Worm (Caenorhabditis elegans): ENCODE measurements around the gene F40G9.18.

Gene F40G9.18

DNA sequence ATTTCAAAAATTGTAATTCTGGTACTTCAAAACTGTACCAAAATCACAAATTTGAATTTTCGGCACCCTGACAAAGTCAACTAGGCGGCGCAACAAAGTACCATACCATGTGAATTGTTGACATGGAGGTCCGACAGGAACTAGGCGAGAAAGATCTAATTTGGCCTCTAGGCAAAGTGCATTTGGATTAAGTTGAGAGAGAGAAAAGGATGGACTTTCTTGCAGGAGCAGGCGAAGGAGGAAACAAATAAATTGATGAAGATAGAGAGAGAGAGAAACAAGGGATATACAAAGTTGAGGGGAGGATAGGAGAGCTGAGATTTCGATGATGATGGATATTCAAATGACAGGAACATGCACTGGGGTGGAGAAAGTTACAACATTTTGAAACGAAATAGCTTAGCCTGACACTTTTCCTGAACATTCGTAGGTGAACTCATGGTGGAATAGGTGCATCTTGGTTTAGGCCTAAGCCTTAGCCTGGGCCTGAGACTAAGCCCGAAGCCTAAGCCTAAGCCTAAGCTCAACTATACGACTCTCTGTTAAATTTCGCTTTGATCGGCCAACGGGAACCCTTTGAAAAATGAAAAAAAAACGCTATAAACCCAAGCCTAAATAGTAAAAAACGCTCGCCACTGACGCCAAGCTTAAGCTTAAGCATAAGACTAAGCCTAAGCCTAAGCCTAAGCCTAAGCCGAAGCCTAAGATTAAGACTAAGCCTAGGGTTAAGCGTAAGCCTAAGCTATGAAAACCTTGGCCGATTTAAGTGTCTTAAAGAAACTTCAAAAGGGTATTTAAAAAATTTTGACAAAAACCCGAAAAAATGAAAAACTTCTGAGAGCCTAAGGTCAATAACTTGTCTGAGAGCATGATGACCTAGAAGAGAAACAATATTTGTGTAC, 39.7 kb upstream of the F40G9.18 start:
- TF ChIP-seq unc-30 (tag; optimal IDR thresholded peaks at IDR 0.05) (no peak), alr-1 (tag; optimal IDR thresholded peaks at IDR 0.05; ENCODE audit: borderline replicate concordance) (no peak), fkh-10 (GFP tag; optimal IDR thresholded peaks at IDR 0.05) (peak; percentile 59)

DNA sequence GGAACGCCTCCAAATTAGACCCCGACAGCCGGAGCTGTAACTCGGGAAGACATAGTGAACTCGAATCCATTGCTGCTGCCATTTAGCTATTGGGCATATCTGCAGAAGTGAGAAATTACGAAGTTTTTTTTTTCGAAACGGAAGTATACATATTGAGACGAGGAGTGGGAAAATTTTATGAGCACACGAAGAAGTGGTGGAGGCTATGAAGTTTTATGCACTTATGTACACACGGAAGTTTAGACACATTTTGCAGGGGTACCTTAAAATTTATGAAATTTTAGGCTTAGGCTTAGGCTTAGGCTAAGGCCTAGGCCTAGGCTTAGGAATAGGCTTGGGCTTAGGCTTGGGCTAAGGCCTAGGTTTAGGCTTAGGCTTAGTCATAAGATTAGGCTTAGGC, 37.6 kb upstream of the F40G9.18 start, which contains the start of gene W10C4.1:
W10C4.1 (minus strand) TSS at position 101 of the 400 bp plus-strand sequence.
- TF ChIP-seq nhr-85 (tag) (peak; percentile 36), rnt-1 (tag; optimal IDR thresholded peaks at IDR 0.05) (no peak)

DNA sequence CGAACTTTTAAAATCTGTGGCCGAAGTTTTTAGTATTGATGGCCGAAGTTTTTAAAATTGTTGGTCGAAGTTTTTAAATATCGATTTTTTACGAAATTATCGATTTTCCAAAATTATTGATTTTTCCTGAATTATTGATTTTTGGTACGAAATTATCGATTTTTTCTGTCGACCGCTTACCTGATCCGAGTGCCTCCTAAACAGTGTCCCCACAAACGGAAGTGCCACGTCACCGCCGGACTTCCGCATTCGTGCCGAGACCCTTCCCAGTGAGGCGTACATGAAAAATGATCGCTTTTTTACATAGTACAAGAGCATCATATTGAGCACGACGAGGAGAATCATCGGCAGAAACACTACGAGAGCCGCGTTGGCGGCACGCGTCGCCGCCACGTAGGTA, 34.6 kb upstream of the F40G9.18 start:
- no peak for TF ChIP-seq efl-1 (optimal IDR thresholded peaks at IDR 0.05)
- TF ChIP-seq efl-1 (GFP tag; optimal IDR thresholded peaks at IDR 0.05 in 1 of 2), result peak in 1 of 2 experiments; percentile 67
- no peak for TF ChIP-seq mab-9 (GFP tag; IDR thresholded peaks at IDR 0.05)

DNA sequence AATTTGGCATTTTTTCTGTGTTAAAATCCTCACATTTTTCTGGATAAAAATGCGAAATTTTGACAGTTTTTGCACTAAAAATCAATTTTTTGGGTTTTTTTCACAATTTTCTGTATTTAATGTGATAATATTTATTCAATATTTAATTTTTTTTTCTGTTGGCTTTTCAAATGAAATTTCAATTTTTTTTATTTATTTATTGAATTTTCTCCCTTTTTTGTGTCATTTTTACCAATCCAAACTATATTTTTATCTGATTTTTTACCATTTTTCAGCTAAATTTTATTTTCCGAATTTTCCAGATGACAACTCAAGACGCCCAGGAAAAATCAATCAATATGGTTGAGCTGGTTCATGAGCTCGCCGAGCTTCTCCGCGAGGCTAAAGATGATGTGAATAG, 24.8 kb upstream of the F40G9.18 start, which contains the start of gene F40G9.17:
F40G9.17 (plus strand) TSS at position 301 of the 400 bp plus-strand sequence.
- no peak for TF ChIP-seq nhr-28 (tag; optimal IDR thresholded peaks at IDR 0.05)
- TF ChIP-seq nhr-85 (tag), result peak; percentile 10

DNA sequence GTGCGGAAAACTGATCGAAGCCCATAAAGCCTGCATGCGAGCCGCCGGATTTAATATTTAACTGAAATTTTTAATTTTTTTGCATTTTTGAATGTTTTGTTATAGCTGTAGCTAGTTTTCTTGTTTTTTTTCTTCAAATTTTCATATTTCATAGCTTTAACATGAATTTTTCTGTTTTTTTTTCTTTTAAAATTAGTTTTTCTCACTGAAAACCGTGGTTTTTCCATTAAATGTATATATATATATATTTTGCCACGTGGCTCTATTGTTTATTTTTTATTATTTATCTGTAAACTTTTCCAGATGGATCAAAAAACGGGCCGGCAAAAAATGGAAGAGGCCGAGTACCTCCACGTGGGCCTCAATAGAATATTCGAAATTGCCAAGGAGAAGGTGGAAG, 22.4 kb upstream of the F40G9.18 start, which contains the start of gene sec-20:
sec-20 (plus strand) TSS at position 301 of the 400 bp plus-strand sequence.
- no peak for TF ChIP-seq fkh-10 (GFP tag; optimal IDR thresholded peaks at IDR 0.05)
- TF ChIP-seq lir-3 (tag; optimal IDR thresholded peaks at IDR 0.05; ENCODE audit: poor library complexity), result no peak
- TF ChIP-seq alr-1 (tag; optimal IDR thresholded peaks at IDR 0.05; ENCODE audit: borderline replicate concordance), result no peak
- no peak for TF ChIP-seq nhr-77 (tag; optimal IDR thresholded peaks at IDR 0.05)
- TF ChIP-seq ceh-82 (tag; optimal IDR thresholded peaks at IDR 0.05), result no peak
- no peak for TF ChIP-seq elt-3 (tag; optimal IDR thresholded peaks at IDR 0.05)
- TF ChIP-seq skn-1 (tag; optimal IDR thresholded peaks at IDR 0.05), result no peak
- TF ChIP-seq elt-2 (tag; optimal IDR thresholded peaks at IDR 0.05), result no peak
- no peak for TF ChIP-seq mdl-1 (tag; optimal IDR thresholded peaks at IDR 0.05)
- TF ChIP-seq tbx-2 (tag; optimal IDR thresholded peaks at IDR 0.05), result no peak
- TF ChIP-seq snu-23 (GFP tag; optimal IDR thresholded peaks at IDR 0.05), result no peak
- TF ChIP-seq hlh-17 (GFP tag; optimal IDR thresholded peaks at IDR 0.05; ENCODE audit: borderline replicate concordance), result no peak
- TF ChIP-seq C04F5.9 (tag; optimal IDR thresholded peaks at IDR 0.05), result no peak
- TF ChIP-seq sptf-1 (tag; optimal IDR thresholded peaks at IDR 0.05), result no peak
- no peak for TF ChIP-seq unc-30 (tag; optimal IDR thresholded peaks at IDR 0.05)
- TF ChIP-seq pax-3 (tag; optimal IDR thresholded peaks at IDR 0.05), result no peak

DNA sequence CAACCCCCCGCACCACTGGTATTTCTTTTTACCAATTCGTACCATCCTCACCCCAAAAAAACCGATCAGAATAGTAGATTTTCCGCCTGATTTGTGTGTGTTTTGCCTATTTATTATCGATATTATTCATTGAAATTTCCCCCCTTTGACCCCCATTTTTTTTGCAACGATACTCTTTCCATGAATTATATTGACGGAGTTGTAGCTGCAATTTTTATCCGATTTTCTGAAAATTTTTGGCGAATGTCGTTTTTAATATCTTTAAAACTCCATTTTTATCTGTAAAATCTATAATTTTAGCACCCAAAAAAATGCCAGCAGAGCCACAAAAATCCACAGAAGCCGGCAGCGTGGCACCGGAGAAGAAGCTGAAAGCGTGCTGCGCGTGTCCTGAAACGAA, 21.3 kb upstream of the F40G9.18 start, which contains the start of gene cox-17:
cox-17 (plus strand) TSS at position 301 of the 400 bp plus-strand sequence.
- TF ChIP-seq unc-98 (GFP tag; IDR thresholded peaks at IDR 0.05), result no peak
- TF ChIP-seq dsc-1 (tag; optimal IDR thresholded peaks at IDR 0.05), result no peak
- TF ChIP-seq nhr-20 (tag; optimal IDR thresholded peaks at IDR 0.05), result no peak
- no peak for TF ChIP-seq isw-1 (GFP tag; IDR thresholded peaks at IDR 0.05)
- no peak for TF ChIP-seq ztf-4 (tag; optimal IDR thresholded peaks at IDR 0.05)
- TF ChIP-seq lir-3 (tag; optimal IDR thresholded peaks at IDR 0.05; ENCODE audit: poor library complexity), result no peak
- no peak for TF ChIP-seq hlh-4 (tag; optimal IDR thresholded peaks at IDR 0.05)
- TF ChIP-seq nhr-77 (tag; optimal IDR thresholded peaks at IDR 0.05), result no peak
- TF ChIP-seq mef-2 (tag; optimal IDR thresholded peaks at IDR 0.05), result no peak
- no peak for TF ChIP-seq sox-4 (tag; optimal IDR thresholded peaks at IDR 0.05)
- no peak for TF ChIP-seq ama-1 (optimal IDR thresholded peaks at IDR 0.05)
- TF ChIP-seq F16B12.6 (tag; optimal IDR thresholded peaks at IDR 0.05), result no peak
- TF ChIP-seq ztf-11 (tag; optimal IDR thresholded peaks at IDR 0.05), result no peak
- TF ChIP-seq nhr-237 (tag; optimal IDR thresholded peaks at IDR 0.05), result no peak
- TF ChIP-seq nhr-76 (tag; optimal IDR thresholded peaks at IDR 0.05), result no peak
- TF ChIP-seq alr-1 (tag; optimal IDR thresholded peaks at IDR 0.05; ENCODE audit: borderline replicate concordance), result no peak
- TF ChIP-seq lin-14 (GFP tag; optimal IDR thresholded peaks at IDR 0.05), result no peak
- TF ChIP-seq swsn-7 (tag; optimal IDR thresholded peaks at IDR 0.05), result no peak

Measured in whole organism, L1 larva.